Worm (Caenorhabditis elegans): ENCODE data around the gene T25B6.3.

T25B6.3 gene

ce11 chrX:9027304-9027703 lies at the start of gene T25B6.3:
TSS of gene T25B6.3 (plus strand) at chrX:9027604.
- TF ChIP-seq fkh-3 (tag; optimal IDR thresholded peaks at IDR 0.05) (no peak), hmg-1.2 (GFP tag; IDR thresholded peaks at IDR 0.05) (no peak), Y67H2A.10 (GFP tag; conservative IDR thresholded peaks at IDR 0.05) (no peak), lsy-27 (tag; optimal IDR thresholded peaks at IDR 0.05; ENCODE audit: borderline replicate concordance, insufficient read depth) (no peak), lin-54 (GFP tag; optimal IDR thresholded peaks at IDR 0.05) (no peak), ztf-22 (GFP tag; optimal IDR thresholded peaks at IDR 0.05) (no peak), him-1 (tag; optimal IDR thresholded peaks at IDR 0.05) (no peak), athp-1 (tag; optimal IDR thresholded peaks at IDR 0.05) (no peak), gei-17 (GFP tag; optimal IDR thresholded peaks at IDR 0.05) (no peak), Y79H2A.3 (GFP tag; conservative IDR thresholded peaks at IDR 0.05) (no peak), attf-6 (GFP tag; IDR thresholded peaks at IDR 0.05) (no peak), hsf-1 (GFP tag; IDR thresholded peaks at IDR 0.05) (no peak), hmg-20 (GFP tag; IDR thresholded peaks at IDR 0.05) (no peak), ztf-25 (GFP tag; IDR thresholded peaks at IDR 0.05) (no peak), F52B5.7 (tag; optimal IDR thresholded peaks at IDR 0.05) (no peak), repo-1 (tag; optimal IDR thresholded peaks at IDR 0.05) (no peak)

ce11 chrX:8980676-8981075 lies 46.7 kb upstream of the T25B6.3 start, which contains the start of gene nmur-1:
TSS of gene nmur-1 (plus strand) at chrX:8980976.
- TF ChIP-seq Y53G8AR.9 (GFP tag; conservative IDR thresholded peaks at IDR 0.05) = no peak
- no peak for TF ChIP-seq snpc-4 (GFP tag; optimal IDR thresholded peaks at IDR 0.05)
- no peak for TF ChIP-seq snpc-4 (tag; optimal IDR thresholded peaks at IDR 0.05)

- TF ChIP-seq hmg-20 (GFP tag; IDR thresholded peaks at IDR 0.05) = no peak
- no peak for TF ChIP-seq xnd-1 (tag; optimal IDR thresholded peaks at IDR 0.05)
- no peak for TF ChIP-seq zim-3 (tag; optimal IDR thresholded peaks at IDR 0.05)
- TF ChIP-seq ztf-3 (GFP tag; optimal IDR thresholded peaks at IDR 0.05) = no peak
- TF ChIP-seq F10E7.11 (tag; optimal IDR thresholded peaks at IDR 0.05) = no peak
Observed at ce11 chrX:8986452-8986851, 41.0 kb upstream of the T25B6.3 start.

- no peak for TF ChIP-seq madf-3 (GFP tag; IDR thresholded peaks at IDR 0.05)
- no peak for TF ChIP-seq K11D2.4 (GFP tag; IDR thresholded peaks at IDR 0.05)
- TF ChIP-seq aptf-3 (GFP tag; IDR thresholded peaks at IDR 0.05) = no peak
- TF ChIP-seq lir-1 (GFP tag; conservative IDR thresholded peaks at IDR 0.05) = no peak
- TF ChIP-seq Y95B8A.8 (GFP tag; IDR thresholded peaks at IDR 0.05) = no peak
- no peak for TF ChIP-seq Y53G8AR.9 (GFP tag; conservative IDR thresholded peaks at IDR 0.05)
- no peak for TF ChIP-seq sptf-2 (GFP tag; optimal IDR thresholded peaks at IDR 0.05)
- no peak for TF ChIP-seq ceh-40 (GFP tag; IDR thresholded peaks at IDR 0.05)
- no peak for TF ChIP-seq egl-44 (GFP tag; IDR thresholded peaks at IDR 0.05)
- TF ChIP-seq dpff-1 (tag; optimal IDR thresholded peaks at IDR 0.05) = no peak
- TF ChIP-seq ceh-27 (GFP tag; optimal IDR thresholded peaks at IDR 0.05) = no peak
- TF ChIP-seq ZK185.1 (tag; optimal IDR thresholded peaks at IDR 0.05; ENCODE audit: poor library complexity, severe bottlenecking) = no peak
- TF ChIP-seq athp-1 (tag; optimal IDR thresholded peaks at IDR 0.05) = no peak
- no peak for TF ChIP-seq egl-18 (GFP tag; IDR thresholded peaks at IDR 0.05)
- no peak for TF ChIP-seq F33H1.4 (GFP tag; IDR thresholded peaks at IDR 0.05)
- TF ChIP-seq K12H6.12 (tag; optimal IDR thresholded peaks at IDR 0.05) = no peak
- no peak for TF ChIP-seq ceh-91 (GFP tag; IDR thresholded peaks at IDR 0.05)
- no peak for TF ChIP-seq tbx-9 (tag; optimal IDR thresholded peaks at IDR 0.05; ENCODE audit: borderline replicate concordance)
- TF ChIP-seq let-526 (GFP tag; IDR thresholded peaks at IDR 0.05) = no peak
Observed at ce11 chrX:8987828-8988227, 39.6 kb upstream of the T25B6.3 start, which contains the start of gene twk-18. TSS of gene twk-18 (plus strand) at chrX:8988128.

Measured in whole organism, young adult.